Fruit fly (Drosophila melanogaster) whole organism, embryonic: ENCODE measurements around the gene Ppt1.
A peak's percentile ranks its signal among the peaks of the same experiment; 100 is the strongest.

ENCODE experiments used
- Ada2b ChIP-seq: fragments of 200-800 bp; sonication (Bioruptor generic); IDR thresholded peaks from 2 replicates; pipeline ENCODE4 v1.3.6; 2022; ENCODE audit warnings: missing biosample characterization, missing genetic modification characterization
- CG1024 ChIP-seq: fragments of 200-800 bp; sonication (Bioruptor generic); IDR thresholded peaks from 2 replicates; pipeline ENCODE4 v1.3.6; 2022; ENCODE audit warnings: missing biosample characterization, missing genetic modification characterization
- CG10959 ChIP-seq: fragments of 200-800 bp; sonication (Bioruptor generic); IDR thresholded peaks from 2 replicates; pipeline ENCODE4 v1.3.6; 2022; ENCODE audit warnings: missing biosample characterization, missing genetic modification characterization
- CG11560 ChIP-seq: fragments of 200-800 bp; sonication (Bioruptor generic); IDR thresholded peaks from 3 replicates; pipeline ENCODE4 v1.3.6; 2022; ENCODE audit warnings: missing biosample characterization, missing genetic modification characterization
- CG1233 ChIP-seq: fragments of 200-800 bp; sonication (Bioruptor generic); optimal IDR thresholded peaks from 4 replicates; lab custom pipeline; 2018; ENCODE audit warnings: missing biosample characterization, mild to moderate bottlenecking, missing genetic modification characterization
- CG13624 ChIP-seq: fragments of 200-800 bp; sonication (Bioruptor generic); optimal IDR thresholded peaks from 2 replicates; lab custom pipeline; 2016; ENCODE audit warnings: missing biosample characterization, missing genetic modification characterization
- CG16813 ChIP-seq: fragments of 200-800 bp; sonication (Bioruptor generic); IDR thresholded peaks from 3 replicates; pipeline ENCODE4 v1.3.6; 2022; ENCODE audit warnings: missing biosample characterization, missing genetic modification characterization; ENCODE audit not compliant: partially characterized antibody
- CG17359 ChIP-seq: fragments of 200-800 bp; sonication (Bioruptor generic); optimal IDR thresholded peaks from 3 replicates; lab custom pipeline; 2018; ENCODE audit warnings: missing biosample characterization, mild to moderate bottlenecking, missing genetic modification characterization, moderate library complexity
- CG18262 ChIP-seq: fragments of 200-800 bp; optimal IDR thresholded peaks from 3 replicates; lab custom pipeline; 2019; ENCODE audit warnings: missing biosample characterization, mild to moderate bottlenecking, missing genetic modification characterization, moderate library complexity
- CG42726 ChIP-seq: fragments of 200-800 bp; sonication (Bioruptor generic); IDR thresholded peaks from 2 replicates; pipeline ENCODE4 v1.3.6; 2022; ENCODE audit warnings: missing biosample characterization, missing genetic modification characterization; ENCODE audit not compliant: partially characterized antibody
- CG4282 ChIP-seq: fragments of 200-800 bp; sonication (Bioruptor generic); optimal IDR thresholded peaks from 2 replicates; lab custom pipeline; 2016; ENCODE audit warnings: missing biosample characterization, missing genetic modification characterization
- CG4328 ChIP-seq: fragments of 200-800 bp; sonication (Bioruptor generic); optimal IDR thresholded peaks from 3 replicates; lab custom pipeline; 2017; ENCODE audit warnings: missing biosample characterization, missing genetic modification reagents, missing genetic modification characterization
- CG7357 ChIP-seq: fragments of 200-800 bp; sonication (Bioruptor generic); IDR thresholded peaks from 3 replicates; pipeline ENCODE4 v1.3.6; 2022; ENCODE audit warnings: missing biosample characterization, missing genetic modification characterization
- CG7839 ChIP-seq: fragments of 200-800 bp; sonication (Bioruptor generic); optimal IDR thresholded peaks from 3 replicates; lab custom pipeline; 2018; ENCODE audit warnings: missing biosample characterization, mild to moderate bottlenecking, missing genetic modification characterization, moderate library complexity
- CG9215 ChIP-seq: fragments of 200-800 bp; sonication (Bioruptor generic); IDR thresholded peaks from 2 replicates; pipeline ENCODE4 v1.3.6; 2022; ENCODE audit warnings: missing biosample characterization, missing genetic modification characterization
- CG9817 ChIP-seq: fragments of 200-800 bp; sonication (Bioruptor generic); optimal IDR thresholded peaks from 2 replicates; lab custom pipeline; 2018; ENCODE audit warnings: missing biosample characterization, mild to moderate bottlenecking, missing genetic modification characterization, moderate library complexity
- Camta ChIP-seq: fragments of 200-800 bp; sonication (Bioruptor generic); optimal IDR thresholded peaks from 2 replicates; lab custom pipeline; 2016; ENCODE audit warnings: missing biosample characterization, missing genetic modification characterization
- Dp ChIP-seq: fragments of 200-800 bp; sonication (Bioruptor generic); optimal IDR thresholded peaks from 2 replicates; lab custom pipeline; 2018; ENCODE audit warnings: missing biosample characterization, mild to moderate bottlenecking, missing genetic modification characterization, moderate library complexity
- E2f2 ChIP-seq: fragments of 200-800 bp; sonication (Bioruptor generic); IDR thresholded peaks from 2 replicates; pipeline ENCODE4 v1.3.6; 2022; ENCODE audit warnings: missing biosample characterization, missing genetic modification characterization
- H15 ChIP-seq: fragments of 200-800 bp; sonication (Bioruptor generic); IDR thresholded peaks from 3 replicates; pipeline ENCODE4 v1.3.6; 2022; ENCODE audit warnings: missing biosample characterization, missing genetic modification characterization
- Mrtf ChIP-seq: fragments of 200-800 bp; sonication (Bioruptor generic); IDR thresholded peaks from 3 replicates; pipeline ENCODE4 v1.3.6; 2022; ENCODE audit warnings: missing biosample characterization, missing genetic modification characterization
- PHDP ChIP-seq: fragments of 200-800 bp; sonication (Bioruptor generic); optimal IDR thresholded peaks from 3 replicates; lab custom pipeline; 2018; ENCODE audit warnings: missing biosample characterization, mild to moderate bottlenecking, missing genetic modification characterization, moderate library complexity
- Ravus ChIP-seq: fragments of 200-800 bp; sonication (Bioruptor generic); IDR thresholded peaks from 2 replicates; pipeline ENCODE4 v1.3.6; 2022; ENCODE audit warnings: missing biosample characterization, missing genetic modification characterization
- Side ChIP-seq: fragments of 200-800 bp; sonication (Bioruptor generic); optimal IDR thresholded peaks from 2 replicates; lab custom pipeline; 2016; ENCODE audit warnings: missing biosample characterization, missing genetic modification characterization
- Xrp1 ChIP-seq: fragments of 200-800 bp; sonication (Bioruptor generic); IDR thresholded peaks from 2 replicates; pipeline ENCODE4 v1.3.6; 2022; ENCODE audit warnings: missing biosample characterization, missing genetic modification characterization
- ara ChIP-seq: fragments of 200-800 bp; sonication (Bioruptor generic); IDR thresholded peaks from 2 replicates; pipeline ENCODE4 v1.3.6; 2022; ENCODE audit warnings: missing biosample characterization, missing genetic modification characterization
- croc ChIP-seq: fragments of 200-800 bp; sonication (Bioruptor generic); conservative IDR thresholded peaks from 3 replicates; pipeline ENCODE4 v1.3.6; 2022; ENCODE audit warnings: missing biosample characterization, missing genetic modification characterization
- dpn ChIP-seq, 2 experiments: fragments of 200-800 bp; sonication (Bioruptor generic); optimal IDR thresholded peaks; 3 replicates each; lab custom pipeline; 2016; ENCODE audit warnings: missing biosample characterization in 2 of 2, missing genetic modification characterization in 2 of 2
- fd96Cb ChIP-seq: fragments of 200-800 bp; sonication (Bioruptor generic); optimal IDR thresholded peaks from 2 replicates; lab custom pipeline; 2018; ENCODE audit warnings: missing biosample characterization, mild to moderate bottlenecking, missing genetic modification characterization, moderate library complexity
- gem ChIP-seq: fragments of 200-800 bp; sonication (Bioruptor generic); optimal IDR thresholded peaks from 2 replicates; lab custom pipeline; 2019; ENCODE audit warnings: missing biosample characterization, mild to moderate bottlenecking, missing genetic modification characterization, moderate library complexity
- hth ChIP-seq: fragments of >200 bp; optimal IDR thresholded peaks from 2 replicates; lab custom pipeline; 2017; ENCODE audit warnings: inconsistent platforms
- jumu ChIP-seq: fragments of 200-800 bp; sonication (Bioruptor generic); optimal IDR thresholded peaks from 3 replicates; lab custom pipeline; 2016; ENCODE audit warnings: missing biosample characterization, missing genetic modification characterization
- ken ChIP-seq: fragments of 200-800 bp; sonication (Bioruptor generic); IDR thresholded peaks from 3 replicates; pipeline ENCODE4 v1.3.6; 2022; ENCODE audit warnings: missing biosample characterization, missing genetic modification characterization
- klu ChIP-seq: fragments of 200-800 bp; sonication (Bioruptor generic); IDR thresholded peaks from 2 replicates; pipeline ENCODE4 v1.3.6; 2022; ENCODE audit warnings: missing biosample characterization, missing genetic modification characterization
- lmd ChIP-seq: fragments of 200-800 bp; sonication (Bioruptor generic); IDR thresholded peaks from 2 replicates; pipeline ENCODE4 v1.3.6; 2022; ENCODE audit warnings: missing biosample characterization, missing genetic modification characterization
- lola ChIP-seq, 3 experiments: fragments of >200 bp in 2 of 3; fragments of 200-800 bp in 1 of 3; sonication (Bioruptor generic) in 1 of 3; optimal IDR thresholded peaks; 2 replicates each; lab custom pipeline; 2017 to 2019; ENCODE audit warnings: missing biosample characterization in 3 of 3, missing genetic modification characterization in 3 of 3, mild to moderate bottlenecking in 1 of 3, moderate library complexity in 1 of 3
- mam ChIP-seq: fragments of 200-800 bp; sonication (Bioruptor generic); optimal IDR thresholded peaks from 3 replicates; lab custom pipeline; 2016; ENCODE audit warnings: missing biosample characterization, missing genetic modification characterization
- nerfin-1 ChIP-seq: fragments of 200-800 bp; sonication (Bioruptor generic); optimal IDR thresholded peaks from 3 replicates; lab custom pipeline; 2019; ENCODE audit warnings: missing biosample characterization, mild to moderate bottlenecking, missing genetic modification characterization, moderate library complexity
- oc ChIP-seq: fragments of 200-800 bp; sonication (Bioruptor generic); optimal IDR thresholded peaks from 2 replicates; lab custom pipeline; 2018; ENCODE audit warnings: missing biosample characterization, mild to moderate bottlenecking, missing genetic modification characterization, moderate library complexity
- pita ChIP-seq: fragments of 200-800 bp; sonication (Bioruptor generic); optimal IDR thresholded peaks from 2 replicates; lab custom pipeline; 2017; ENCODE audit warnings: missing biosample characterization, mild to moderate bottlenecking, missing genetic modification characterization
- ranshi ChIP-seq: fragments of 200-800 bp; sonication (Bioruptor generic); IDR thresholded peaks from 2 replicates; pipeline ENCODE4 v1.3.6; 2022; ENCODE audit warnings: missing biosample characterization, missing genetic modification characterization
- ro ChIP-seq: fragments of 200-800 bp; sonication (Bioruptor generic); IDR thresholded peaks from 2 replicates; pipeline ENCODE4 v1.3.6; 2022; ENCODE audit warnings: missing biosample characterization, missing genetic modification characterization
- sim ChIP-seq: fragments of 200-800 bp; sonication (Bioruptor generic); IDR thresholded peaks from 2 replicates; pipeline ENCODE4 v1.3.6; 2022; ENCODE audit warnings: missing biosample characterization, missing genetic modification characterization
- sisA ChIP-seq: fragments of 200-800 bp; sonication (Bioruptor generic); IDR thresholded peaks from 2 replicates; pipeline ENCODE4 v1.3.6; 2022; ENCODE audit warnings: missing biosample characterization, missing genetic modification characterization
- stwl ChIP-seq: fragments of 200-800 bp; sonication (Bioruptor generic); optimal IDR thresholded peaks from 3 replicates; lab custom pipeline; 2018; ENCODE audit warnings: missing biosample characterization, mild to moderate bottlenecking, missing genetic modification characterization, moderate library complexity
- wdn ChIP-seq: fragments of 200-800 bp; sonication (Bioruptor generic); IDR thresholded peaks from 2 replicates; pipeline ENCODE4 v1.3.6; 2022; ENCODE audit warnings: missing biosample characterization, missing genetic modification characterization

Gene Ppt1

dm6 chrX:8676631-8677224, 13.3 kb downstream of the Ppt1 start, which contains the start of gene Rubicon (continued):
- TF ChIP-seq CG16813 (GFP tag; lab: Robert Waterston, UW) (peak; percentile 86), ro (GFP tag; lab: Robert Waterston, UW) (no peak), CG1233 (GFP tag; lab: Kevin White, UChicago) (peak; percentile 44), CG10959 (0 out of 2 replicates have a peak, but pooled peaks have one; percentile 15), CG11560 (peak; percentile 88), Dp (GFP tag; lab: Kevin White, UChicago) (peak; percentile 58), Xrp1 (GFP tag; lab: Robert Waterston, UW) (0 out of 2 replicates have a peak, but pooled peaks have one; percentile 20), stwl (peak; percentile 84), pita (GFP tag; lab: Kevin White, UChicago) (peak; percentile 97), wdn (GFP tag; lab: Robert Waterston, UW) (no peak)

DNA sequence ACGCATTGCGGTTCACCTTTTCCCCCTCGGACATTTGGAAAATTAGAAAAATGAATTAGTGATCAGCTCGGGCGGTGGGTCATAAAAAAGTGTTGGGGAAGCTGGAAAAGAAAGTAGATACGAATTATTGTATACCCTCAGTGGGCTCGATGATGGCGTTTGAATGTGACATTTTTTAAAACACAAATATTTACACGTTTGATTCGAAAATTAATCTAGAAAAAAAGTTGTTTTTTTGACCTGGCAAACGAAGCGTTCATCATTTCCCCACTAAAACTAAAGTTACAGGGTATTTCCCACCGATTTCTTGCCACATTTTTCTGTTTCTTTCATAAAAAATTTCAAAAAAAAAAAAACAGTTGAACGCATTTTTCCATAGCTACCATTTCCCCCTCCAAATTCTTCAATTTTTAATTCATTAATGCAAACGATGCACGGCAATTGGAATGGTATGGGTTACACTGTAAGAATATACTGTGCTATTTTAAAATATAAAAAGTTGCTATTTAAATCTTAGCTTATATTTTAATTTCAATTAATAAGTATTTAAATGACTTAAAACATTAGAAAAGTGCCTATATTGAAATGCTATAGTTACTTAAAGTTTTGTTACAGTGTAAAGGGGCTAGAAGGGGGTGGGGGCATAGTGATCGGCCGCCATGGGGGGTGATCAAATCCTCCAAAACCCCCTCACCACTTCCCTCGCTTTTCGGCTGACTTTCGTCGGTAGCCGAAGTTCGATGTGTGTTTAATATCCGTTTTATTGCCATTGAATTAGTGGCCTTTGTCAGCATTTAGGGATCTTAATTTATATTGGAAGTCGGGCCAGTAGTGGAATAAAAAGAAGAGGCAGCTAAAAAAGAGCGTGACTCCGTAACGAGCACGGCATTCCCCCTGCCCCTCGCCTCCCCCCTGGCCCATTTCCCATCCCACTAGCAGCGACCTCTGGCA, 18.4 kb downstream of the Ppt1 start:
- TF ChIP-seq CG1024 (GFP tag; lab: Robert Waterston, UW), result peak; percentile 64
- TF ChIP-seq CG7357 (GFP tag; lab: Robert Waterston, UW), result 0 out of 3 replicates have a peak, but pooled peaks have one; percentile 33
- no peak for TF ChIP-seq hth
- no peak for TF ChIP-seq CG13624 (GFP tag; lab: Kevin White, UChicago)
- TF ChIP-seq CG4282 (GFP tag; lab: Kevin White, UChicago), result no peak
- TF ChIP-seq Ada2b (GFP tag; lab: Robert Waterston, UW), result peak; percentile 26; the same call in 1 of the 2 replicates
- TF ChIP-seq Side, result no peak
- TF ChIP-seq gem (tag; lab: Kevin White, UChicago), result peak; percentile 62
- no peak for TF ChIP-seq CG42726 (GFP tag; lab: Robert Waterston, UW)
- 0 out of 2 replicates have a peak, but pooled peaks have one; percentile 9 for TF ChIP-seq sim
- TF ChIP-seq dpn (GFP tag; optimal IDR thresholded peaks at IDR 0.05; lab: Kevin White, UChicago), result no peak
- no peak for TF ChIP-seq stwl
- peak; percentile 50 for TF ChIP-seq CG17359 (tag; lab: Kevin White, UChicago)
- peak; percentile 4 for TF ChIP-seq PHDP (tag; lab: Kevin White, UChicago)
- TF ChIP-seq fd96Cb (tag; lab: Kevin White, UChicago), result peak; percentile 42
- TF ChIP-seq Mrtf (GFP tag; lab: Robert Waterston, UW), result 0 out of 3 replicates have a peak, but pooled peaks have one; percentile 49
- no peak for TF ChIP-seq CG9817 (tag; lab: Kevin White, UChicago)
- peak; percentile 59 for TF ChIP-seq croc (GFP tag; lab: Robert Waterston, UW)
- peak; percentile 81 for TF ChIP-seq ara
- TF ChIP-seq jumu (GFP tag; lab: Kevin White, UChicago), result peak; percentile 5
- TF ChIP-seq CG18262 (tag; lab: Kevin White, UChicago), result peak; percentile 80
- no peak for TF ChIP-seq CG4328 (GFP tag; lab: Kevin White, UChicago)
- no peak for TF ChIP-seq mam (GFP tag; lab: Kevin White, UChicago)
- TF ChIP-seq nerfin-1, result peak; percentile 14
- TF ChIP-seq CG7839 (tag; lab: Kevin White, UChicago), result peak; percentile 47
- peak; percentile 57 for TF ChIP-seq lmd (GFP tag; lab: Robert Waterston, UW)
- peak; percentile 93 for TF ChIP-seq oc (tag; lab: Kevin White, UChicago)
- no peak for TF ChIP-seq Ravus (GFP tag; lab: Robert Waterston, UW)
- TF ChIP-seq klu, result peak; percentile 35; the same call in 1 of the 2 replicates
- TF ChIP-seq lola (GFP tag; optimal IDR thresholded peaks at IDR 0.05; lab: Kevin White, UChicago), result peak in 1 of 3 experiments; percentile 75
- peak; percentile 10 for TF ChIP-seq Camta
- peak; percentile 76 for TF ChIP-seq ken (GFP tag; lab: Robert Waterston, UW)
- TF ChIP-seq CG9215 (GFP tag; lab: Robert Waterston, UW), result no peak
- peak; percentile 65 for TF ChIP-seq sisA (GFP tag; lab: Robert Waterston, UW)
- TF ChIP-seq H15 (GFP tag; lab: Robert Waterston, UW), result peak; percentile 55; the same call in 2 of the 3 replicates
- peak; percentile 27; the same call in 1 of the 2 replicates for TF ChIP-seq E2f2 (GFP tag; lab: Robert Waterston, UW)
- TF ChIP-seq ranshi (GFP tag; lab: Robert Waterston, UW), result peak; percentile 44; the same call in 1 of the 2 replicates
